Worm (Caenorhabditis elegans) whole organism, mixed stage, embryonic: ENCODE measurements around the gene D1086.8.

ENCODE experiments used
- ces-1 ChIP-seq: fragments of 150-350 bp; optimal IDR thresholded peaks from 2 replicates; lab custom pipeline; 2014; ENCODE audit warnings: missing biosample characterization, missing genetic modification reagents, missing genetic modification characterization
- drap-1 ChIP-seq: fragments of 200-800 bp; sonication (Bioruptor generic); optimal IDR thresholded peaks from 3 replicates; lab custom pipeline; 2018; ENCODE audit warnings: mild to moderate bottlenecking, missing genetic modification characterization, missing compliant biosample characterization
- elt-3 ChIP-seq: fragments of 150-350 bp; optimal IDR thresholded peaks from 2 replicates; lab custom pipeline; 2014; ENCODE audit warnings: missing biosample characterization, missing genetic modification characterization
- nhr-2 ChIP-seq: fragments of 150-350 bp; optimal IDR thresholded peaks from 2 replicates; lab custom pipeline; 2014; ENCODE audit warnings: missing biosample characterization, missing genetic modification characterization
- snpc-4 ChIP-seq: fragments of 150-350 bp; optimal IDR thresholded peaks from 2 replicates; lab custom pipeline; 2014; ENCODE audit warnings: missing biosample characterization, missing genetic modification characterization
- unc-62 ChIP-seq: fragments of 150-350 bp; optimal IDR thresholded peaks from 2 replicates; lab custom pipeline; 2014; ENCODE audit warnings: missing biosample characterization, missing genetic modification reagents, missing genetic modification characterization
- zip-8 ChIP-seq: fragments of 150-350 bp; optimal IDR thresholded peaks from 2 replicates; lab custom pipeline; 2014; ENCODE audit warnings: missing biosample characterization, missing genetic modification characterization

- no peak for TF ChIP-seq ces-1
- TF ChIP-seq elt-3, result no peak
- no peak for TF ChIP-seq zip-8 (tag; lab: Kevin White, UChicago)
- no peak for TF ChIP-seq snpc-4 (tag; lab: Kevin White, UChicago)
- no peak for TF ChIP-seq drap-1 (GFP tag; lab: Kevin White, UChicago)
- TF ChIP-seq unc-62 (GFP tag; lab: Kevin White, UChicago), result no peak
- TF ChIP-seq nhr-2, result no peak
Measured at ce11 chrV:14120674-14121073, 26.8 kb downstream of the D1086.8 start.
